Fruit fly (Drosophila melanogaster): ENCODE measurements around the gene GABA-B-R1.

DNA sequence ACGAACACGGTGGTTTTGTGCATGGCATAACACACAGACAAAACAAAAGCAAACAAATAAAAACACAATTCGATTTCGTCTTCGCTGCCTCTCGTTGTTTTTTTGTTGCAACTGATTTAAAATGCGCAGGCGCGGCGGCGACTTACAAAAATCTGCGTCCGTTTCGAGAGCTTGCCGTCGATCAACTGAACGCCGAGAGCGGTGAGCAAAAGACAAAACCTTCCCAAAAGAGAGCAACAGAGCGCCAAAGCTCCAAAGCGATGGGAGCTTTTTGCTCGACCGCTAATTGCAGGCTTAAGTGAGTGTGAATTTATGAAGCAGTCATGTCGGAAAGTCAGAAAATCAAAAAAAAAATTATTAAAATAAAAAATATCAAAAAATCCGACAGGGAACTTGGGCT, 18.8 kb upstream of the GABA-B-R1 start, which contains the start of gene mol:
- TF ChIP-seq CG11762 (GFP tag; optimal IDR thresholded peaks at IDR 0.05; ENCODE audit: insufficient read depth) = no peak
- peak; percentile 34 for TF ChIP-seq vri (GFP tag; optimal IDR thresholded peaks at IDR 0.05)
- TF ChIP-seq esn (GFP tag; optimal IDR thresholded peaks at IDR 0.05) = no peak
- TF ChIP-seq fd59A (GFP tag; optimal IDR thresholded peaks at IDR 0.05) = no peak
- peak; percentile 21 for TF ChIP-seq CG1621 (tag; optimal IDR thresholded peaks at IDR 0.05)
- TF ChIP-seq CG31627 (GFP tag; optimal IDR thresholded peaks at IDR 0.05) = no peak
- TF ChIP-seq lz (GFP tag; optimal IDR thresholded peaks at IDR 0.05) = no peak
- no peak for TF ChIP-seq pdm3 (GFP tag; optimal IDR thresholded peaks at IDR 0.05)
- no peak for TF ChIP-seq achi (GFP tag; optimal IDR thresholded peaks at IDR 0.05)

Data from whole organism, prepupa.